Fruit fly (Drosophila melanogaster) whole organism, wandering third instar larva: ENCODE data around the gene CG33702.

Source experiments
- Abd-B ChIP-seq: fragments of >200 bp; optimal IDR thresholded peaks from 2 replicates; lab custom pipeline; 2017; ENCODE audit warnings: missing biosample characterization, missing genetic modification characterization
- CG32264 ChIP-seq: fragments of 200-800 bp; sonication (Bioruptor generic); optimal IDR thresholded peaks from 2 replicates; lab custom pipeline; 2016; ENCODE audit warnings: missing biosample characterization, missing genetic modification characterization
- CG9705 ChIP-seq: fragments of 200-800 bp; sonication (Bioruptor generic); optimal IDR thresholded peaks from 2 replicates; lab custom pipeline; 2018; ENCODE audit warnings: missing biosample characterization, mild to moderate bottlenecking, missing genetic modification characterization
- CrebA ChIP-seq: fragments of 200-800 bp; sonication (Bioruptor generic); optimal IDR thresholded peaks from 2 replicates; lab custom pipeline; 2016; ENCODE audit warnings: missing biosample characterization, mild to moderate bottlenecking, missing genetic modification characterization, borderline replicate concordance
- Dfd ChIP-seq: fragments of >200 bp; optimal IDR thresholded peaks from 2 replicates; lab custom pipeline; 2017; ENCODE audit warnings: missing biosample characterization, missing genetic modification characterization
- GATAd ChIP-seq: sonication (Bioruptor generic); optimal IDR thresholded peaks from 2 replicates; lab custom pipeline; 2016; ENCODE audit warnings: missing biosample characterization, missing genetic modification characterization
- HLH106 ChIP-seq: fragments of 200-800 bp; optimal IDR thresholded peaks from 3 replicates; lab custom pipeline; 2019; ENCODE audit warnings: missing biosample characterization, mild to moderate bottlenecking, missing genetic modification characterization, moderate library complexity
- Hnf4 ChIP-seq: fragments of 200-800 bp; sonication (Bioruptor generic); optimal IDR thresholded peaks from 2 replicates; lab custom pipeline; 2016; ENCODE audit warnings: missing biosample characterization, mild to moderate bottlenecking, missing genetic modification characterization
- Mio ChIP-seq: sonication (Bioruptor generic); optimal IDR thresholded peaks from 2 replicates; lab custom pipeline; 2016; ENCODE audit warnings: missing biosample characterization, missing genetic modification characterization
- N ChIP-seq: fragments of >200 bp; optimal IDR thresholded peaks from 2 replicates; lab custom pipeline; 2018; ENCODE audit warnings: missing biosample characterization, missing external identifiers, missing genetic modification characterization
- OdsH ChIP-seq: fragments of 200-800 bp; sonication (Bioruptor generic); optimal IDR thresholded peaks from 2 replicates; lab custom pipeline; 2016; ENCODE audit warnings: missing biosample characterization, mild to moderate bottlenecking, missing genetic modification characterization
- Rel ChIP-seq, 2 experiments: fragments of 200-800 bp; sonication (Bioruptor generic) in 1 of 2; optimal IDR thresholded peaks; 2 replicates in 1 of 2; 3 replicates in 1 of 2; lab custom pipeline; 2016 to 2019; ENCODE audit warnings: mild to moderate bottlenecking in 2 of 2, missing biosample characterization in 2 of 2, missing genetic modification characterization in 2 of 2, moderate library complexity in 1 of 2
- Sp1 ChIP-seq: fragments of 200-800 bp; sonication (Bioruptor generic); optimal IDR thresholded peaks from 3 replicates; lab custom pipeline; 2019; ENCODE audit warnings: missing biosample characterization, mild to moderate bottlenecking, missing genetic modification characterization, moderate library complexity
- Vsx2 ChIP-seq: fragments of 200-300, 225-300 bp; sonication (Bioruptor generic); optimal IDR thresholded peaks from 2 replicates; lab custom pipeline; 2018; ENCODE audit warnings: missing biosample characterization, missing genetic modification characterization; ENCODE audit not compliant: partially characterized antibody
- brk ChIP-seq: fragments of 200-800 bp; sonication (Bioruptor generic); optimal IDR thresholded peaks from 2 replicates; lab custom pipeline; 2016; ENCODE audit warnings: missing biosample characterization, mild to moderate bottlenecking, missing genetic modification characterization
- dl ChIP-seq, 2 experiments: fragments of 175-275, 200-275 bp in 1 of 2; fragments of 200-275 bp in 1 of 2; sonication (Bioruptor generic); optimal IDR thresholded peaks; lab custom pipeline; 2018; ENCODE audit warnings: mild to moderate bottlenecking in 2 of 2, missing biosample characterization in 2 of 2, missing genetic modification characterization in 2 of 2, moderate library complexity in 2 of 2; ENCODE audit not compliant: partially characterized antibody in 2 of 2, insufficient read depth in 1 of 2
- dmrt93B ChIP-seq: fragments of 200-800 bp; sonication (Bioruptor generic); optimal IDR thresholded peaks from 2 replicates; lab custom pipeline; 2018; ENCODE audit warnings: missing biosample characterization, mild to moderate bottlenecking, missing genetic modification characterization
- ey ChIP-seq: fragments of 200-800 bp; sonication (Bioruptor generic); optimal IDR thresholded peaks from 2 replicates; lab custom pipeline; 2016; ENCODE audit warnings: missing biosample characterization, missing genetic modification characterization
- foxo ChIP-seq, 2 experiments: fragments of 200-800 bp; sonication (Bioruptor generic); optimal IDR thresholded peaks; 2 replicates in 1 of 2; 3 replicates in 1 of 2; lab custom pipeline; 2016 to 2017; ENCODE audit warnings: missing biosample characterization in 2 of 2, missing genetic modification characterization in 2 of 2
- fru ChIP-seq: fragments of 200-800 bp; sonication (Bioruptor generic); optimal IDR thresholded peaks from 3 replicates; lab custom pipeline; 2016; ENCODE audit warnings: missing biosample characterization, mild to moderate bottlenecking, missing genetic modification characterization
- h ChIP-seq: fragments of 200-800 bp; sonication (Bioruptor generic); optimal IDR thresholded peaks from 3 replicates; lab custom pipeline; 2016; ENCODE audit warnings: missing biosample characterization, mild to moderate bottlenecking, missing genetic modification characterization
- jim ChIP-seq: fragments of 175-275, 200-325 bp; sonication (Bioruptor generic); optimal IDR thresholded peaks from 2 replicates; lab custom pipeline; 2016; ENCODE audit warnings: missing biosample characterization, mild to moderate bottlenecking, missing genetic modification characterization
- pan ChIP-seq: fragments of >200 bp; optimal IDR thresholded peaks from 2 replicates; lab custom pipeline; 2017
- psq ChIP-seq: fragments of 200-800 bp; sonication (Bioruptor generic); optimal IDR thresholded peaks from 3 replicates; lab custom pipeline; 2017; ENCODE audit warnings: missing biosample characterization, mild to moderate bottlenecking, missing genetic modification characterization, moderate library complexity
- rgr ChIP-seq: fragments of 200-800 bp; sonication (Bioruptor generic); optimal IDR thresholded peaks from 3 replicates; lab custom pipeline; 2016; ENCODE audit warnings: missing biosample characterization, mild to moderate bottlenecking, missing genetic modification characterization
- sage ChIP-seq: fragments of 200-800 bp; sonication (Bioruptor generic); optimal IDR thresholded peaks from 2 replicates; lab custom pipeline; 2016; ENCODE audit warnings: missing biosample characterization, mild to moderate bottlenecking, missing genetic modification characterization
- tai ChIP-seq: sonication (Bioruptor generic); optimal IDR thresholded peaks from 2 replicates; lab custom pipeline; 2016; ENCODE audit warnings: missing biosample characterization, missing genetic modification characterization
- usp ChIP-seq: fragments of >200 bp; optimal IDR thresholded peaks from 2 replicates; lab custom pipeline; 2017; ENCODE audit warnings: missing biosample characterization, missing genetic modification characterization

Gene CG33702

DNA sequence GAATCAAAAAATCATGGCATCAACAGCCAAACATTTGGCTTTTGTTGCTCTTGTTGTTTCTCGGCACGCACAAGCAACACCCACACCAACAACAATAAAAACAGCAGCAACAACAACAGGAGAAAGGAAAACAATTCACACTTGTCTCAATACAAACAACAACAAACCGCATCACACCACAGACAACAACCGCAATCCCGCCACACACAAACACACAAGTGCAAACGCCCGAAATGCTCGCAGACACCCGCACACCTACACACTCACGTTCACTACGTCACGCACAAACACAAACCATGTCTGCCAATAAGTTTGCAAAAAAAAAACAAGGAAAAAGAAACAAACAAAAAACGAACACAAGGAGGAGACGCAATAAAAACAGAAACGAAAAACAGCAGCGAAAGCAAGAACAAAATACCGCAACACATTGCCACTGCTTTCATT, 45.4 kb downstream of the CG33702 start:
- no peak for TF ChIP-seq ey (GFP tag; lab: Kevin White, UChicago)
- TF ChIP-seq CrebA: no peak
- no peak for TF ChIP-seq usp (GFP tag; lab: Kevin White, UChicago)
- TF ChIP-seq fru (GFP tag; lab: Kevin White, UChicago): no peak
- no peak for TF ChIP-seq pan (lab: Kevin White, UChicago)
- no peak for TF ChIP-seq dmrt93B (GFP tag; lab: Kevin White, UChicago)
- TF ChIP-seq GATAd (GFP tag; lab: Kevin White, UChicago): no peak
- TF ChIP-seq OdsH (GFP tag; lab: Kevin White, UChicago): no peak
- TF ChIP-seq foxo (GFP tag; optimal IDR thresholded peaks at IDR 0.05; lab: Kevin White, UChicago): peak in 1 of 2 experiments; percentile 26
- TF ChIP-seq psq (GFP tag; lab: Kevin White, UChicago): peak; percentile 60
- TF ChIP-seq h: peak; percentile 28
- no peak for TF ChIP-seq sage (GFP tag; lab: Kevin White, UChicago)
- TF ChIP-seq Rel (GFP tag; optimal IDR thresholded peaks at IDR 0.05; lab: Kevin White, UChicago): peak; percentile 68
- TF ChIP-seq Rel (tag; optimal IDR thresholded peaks at IDR 0.05; lab: Kevin White, UChicago): no peak
- no peak for TF ChIP-seq CG9705
- TF ChIP-seq Sp1 (GFP tag; lab: Kevin White, UChicago): peak; percentile 58
- TF ChIP-seq HLH106: no peak

DNA sequence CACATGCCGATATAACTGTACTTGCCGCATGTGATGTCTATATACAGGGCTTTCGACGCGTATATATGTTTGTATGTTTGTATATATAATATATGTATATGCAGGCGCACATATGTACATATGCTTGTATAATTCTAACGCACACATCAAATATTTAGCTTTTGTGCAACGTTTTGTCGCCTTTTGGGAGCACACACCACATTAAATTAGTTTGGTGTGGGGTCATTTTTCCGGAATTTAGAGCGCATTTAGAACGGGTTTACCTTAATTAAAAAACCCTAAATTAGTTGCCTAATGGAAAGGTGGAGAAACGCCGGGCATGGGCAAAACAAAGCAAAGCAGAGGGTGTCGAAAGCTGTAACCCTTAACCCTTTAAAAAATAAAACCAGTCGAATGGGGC, 45.9 kb downstream of the CG33702 start:
- no peak for TF ChIP-seq Dfd (GFP tag; lab: Kevin White, UChicago)
- no peak for TF ChIP-seq Hnf4 (GFP tag; lab: Kevin White, UChicago)
- TF ChIP-seq Vsx2 (GFP tag; lab: Kevin White, UChicago): no peak
- no peak for TF ChIP-seq brk (GFP tag; lab: Kevin White, UChicago)
- TF ChIP-seq CG32264: no peak
- TF ChIP-seq psq (GFP tag; lab: Kevin White, UChicago): no peak
- TF ChIP-seq ey (GFP tag; lab: Kevin White, UChicago): no peak
- no peak for TF ChIP-seq N (GFP tag; lab: Kevin White, UChicago)
- no peak for TF ChIP-seq Mio (GFP tag; lab: Kevin White, UChicago)
- no peak for TF ChIP-seq dmrt93B (GFP tag; lab: Kevin White, UChicago)
- no peak for TF ChIP-seq Abd-B (GFP tag; lab: Kevin White, UChicago)
- no peak for TF ChIP-seq rgr
- no peak for TF ChIP-seq usp (GFP tag; lab: Kevin White, UChicago)
- no peak for TF ChIP-seq Sp1 (GFP tag; lab: Kevin White, UChicago)

DNA sequence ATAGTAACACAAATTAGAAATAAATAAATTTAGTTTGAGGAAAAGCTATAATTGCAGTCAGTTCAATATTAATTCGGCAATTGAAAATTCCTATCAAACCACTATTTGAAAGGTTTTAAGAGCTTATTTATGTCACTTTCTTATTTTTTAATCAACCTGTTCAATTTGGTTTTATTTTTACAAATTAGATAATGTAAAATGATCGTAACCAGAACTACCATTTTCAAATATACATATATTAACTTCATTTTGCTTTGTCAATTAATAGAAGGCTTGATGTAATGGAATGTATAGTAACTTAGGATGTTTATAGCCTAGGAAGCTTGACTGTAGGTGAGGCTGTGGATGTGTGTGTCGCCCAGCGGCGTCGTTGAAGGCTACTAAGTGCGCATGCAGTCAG, 46.6 kb downstream of the CG33702 start:
- no peak for TF ChIP-seq usp (GFP tag; lab: Kevin White, UChicago)
- TF ChIP-seq HLH106: no peak
- no peak for TF ChIP-seq tai
- TF ChIP-seq fru (GFP tag; lab: Kevin White, UChicago): peak; percentile 18
- TF ChIP-seq Rel (GFP tag; optimal IDR thresholded peaks at IDR 0.05; lab: Kevin White, UChicago): no peak
- no peak for TF ChIP-seq Rel (tag; optimal IDR thresholded peaks at IDR 0.05; lab: Kevin White, UChicago)
- TF ChIP-seq, all 38 proteins: peak for 1

DNA sequence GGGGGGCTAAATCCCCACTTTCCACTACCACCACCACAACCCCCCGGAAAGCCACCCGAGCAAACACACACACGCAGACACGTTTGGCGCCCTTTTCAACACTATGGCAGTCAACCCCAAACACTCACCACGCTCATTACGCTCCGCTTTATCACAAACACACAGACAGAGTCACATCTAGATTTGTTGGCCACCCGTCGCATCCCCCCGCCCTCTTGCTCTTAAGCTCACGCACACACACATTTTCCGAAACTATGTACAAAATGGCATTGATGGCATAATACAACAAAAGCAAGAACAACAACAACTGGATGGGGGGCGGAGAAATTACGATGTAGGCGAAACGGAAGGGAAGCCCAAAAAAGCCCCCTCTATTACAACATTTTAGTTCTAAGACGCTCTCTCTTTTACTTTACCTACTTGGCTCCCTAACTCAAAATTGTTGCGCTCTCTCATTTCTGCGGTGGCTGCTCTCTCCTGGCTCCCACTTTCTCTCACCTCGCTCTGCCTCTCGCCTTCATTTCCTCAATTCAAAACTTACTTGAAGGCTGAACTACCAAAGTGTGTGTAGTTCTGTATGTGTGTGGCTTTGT, 47.5 kb downstream of the CG33702 start:
- TF ChIP-seq N (GFP tag; lab: Kevin White, UChicago) (no peak), Abd-B (GFP tag; lab: Kevin White, UChicago) (no peak), h (no peak), foxo (GFP tag; optimal IDR thresholded peaks at IDR 0.05; lab: Kevin White, UChicago) (no peak), jim (GFP tag; lab: Kevin White, UChicago) (no peak), dl (GFP tag; optimal IDR thresholded peaks at IDR 0.05; lab: Kevin White, UChicago; ENCODE audit: insufficient read depth in 1 of 2, partially characterized antibody in 2 of 2) (no peak), pan (lab: Kevin White, UChicago) (no peak), brk (GFP tag; lab: Kevin White, UChicago) (no peak)
